Worm (Caenorhabditis elegans): ENCODE data around the gene F47B7.3.

The F47B7.3 gene

DNA sequence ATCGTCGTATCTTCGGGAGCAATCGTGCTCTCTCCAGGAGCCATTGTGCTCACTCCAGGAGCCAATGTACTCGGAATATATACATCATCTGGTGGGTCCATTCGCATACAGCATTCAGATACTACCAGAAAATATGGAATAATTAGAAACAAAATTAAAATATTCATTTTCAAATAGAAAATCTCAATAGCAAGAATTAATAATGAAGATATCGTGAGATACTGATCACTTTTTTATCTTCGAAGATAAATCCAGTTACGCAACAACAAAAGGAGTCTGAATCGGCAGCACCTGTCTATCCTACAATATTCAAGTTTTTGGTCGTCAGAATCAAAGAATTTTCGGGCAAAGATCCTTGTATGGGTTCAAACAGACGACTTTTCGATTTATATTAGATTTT lies 4.5 kb upstream of the F47B7.3 start, which contains the start of gene F47B7.5:
Gene F47B7.5 (minus strand): TSS at position 101 of the 400 bp plus-strand sequence.
- no peak for TF ChIP-seq lin-39 (tag; optimal IDR thresholded peaks at IDR 0.05)
- TF ChIP-seq C34F6.9 (tag; optimal IDR thresholded peaks at IDR 0.05): no peak
- no peak for TF ChIP-seq sma-3 (GFP tag; optimal IDR thresholded peaks at IDR 0.05)
- no peak for TF ChIP-seq peb-1 (tag; optimal IDR thresholded peaks at IDR 0.05)
- TF ChIP-seq gmeb-1 (tag; optimal IDR thresholded peaks at IDR 0.05): no peak
- no peak for TF ChIP-seq nhr-23 (tag; optimal IDR thresholded peaks at IDR 0.05)
- no peak for TF ChIP-seq blmp-1 (tag; optimal IDR thresholded peaks at IDR 0.05; ENCODE audit: insufficient read depth)
- no peak for TF ChIP-seq R02D3.7 (tag; optimal IDR thresholded peaks at IDR 0.05)
- no peak for TF ChIP-seq zag-1 (tag; optimal IDR thresholded peaks at IDR 0.05)
- no peak for TF ChIP-seq alr-1 (tag; optimal IDR thresholded peaks at IDR 0.05)
- TF ChIP-seq fos-1 (tag; optimal IDR thresholded peaks at IDR 0.05): no peak
- no peak for TF ChIP-seq unc-39 (tag; optimal IDR thresholded peaks at IDR 0.05)
- no peak for TF ChIP-seq lsy-2 (tag; optimal IDR thresholded peaks at IDR 0.05)
- TF ChIP-seq nhr-21 (tag; optimal IDR thresholded peaks at IDR 0.05): no peak
- no peak for TF ChIP-seq ztf-4 (tag; optimal IDR thresholded peaks at IDR 0.05)
- TF ChIP-seq F13H6.1 (tag; optimal IDR thresholded peaks at IDR 0.05): no peak

DNA sequence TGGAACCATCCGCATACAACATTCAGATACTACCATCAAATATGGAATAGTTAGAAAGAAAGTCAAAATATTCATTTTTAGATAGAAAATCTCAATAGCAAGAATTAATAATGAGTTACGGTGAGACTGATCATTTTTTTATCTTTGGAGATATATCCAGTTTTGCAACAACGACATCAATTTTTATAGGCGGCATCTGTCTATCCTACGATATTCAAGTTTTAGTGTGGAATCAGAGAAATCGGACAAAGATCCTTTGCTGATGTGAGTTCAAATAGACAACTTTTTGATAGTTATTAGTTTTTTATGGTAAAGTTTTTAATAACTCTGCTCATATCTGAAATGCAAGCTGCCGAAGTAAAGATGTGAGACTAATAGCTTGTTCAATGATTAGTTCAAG lies 2.4 kb upstream of the F47B7.3 start, which contains the start of gene F47B7.4:
Gene F47B7.4 (minus strand): TSS at position 101 of the 400 bp plus-strand sequence.
- TF ChIP-seq lin-13 (GFP tag; optimal IDR thresholded peaks at IDR 0.05): no peak
- TF ChIP-seq lin-39 (tag; optimal IDR thresholded peaks at IDR 0.05): no peak
- no peak for TF ChIP-seq nhr-77 (tag; optimal IDR thresholded peaks at IDR 0.05)
- TF ChIP-seq ztf-11 (tag; optimal IDR thresholded peaks at IDR 0.05): no peak
- TF ChIP-seq nhr-10 (tag; optimal IDR thresholded peaks at IDR 0.05): no peak
- TF ChIP-seq skn-1 (tag; optimal IDR thresholded peaks at IDR 0.05): no peak
- TF ChIP-seq fos-1 (tag; optimal IDR thresholded peaks at IDR 0.05): no peak
- TF ChIP-seq zag-1 (tag; optimal IDR thresholded peaks at IDR 0.05): no peak

DNA sequence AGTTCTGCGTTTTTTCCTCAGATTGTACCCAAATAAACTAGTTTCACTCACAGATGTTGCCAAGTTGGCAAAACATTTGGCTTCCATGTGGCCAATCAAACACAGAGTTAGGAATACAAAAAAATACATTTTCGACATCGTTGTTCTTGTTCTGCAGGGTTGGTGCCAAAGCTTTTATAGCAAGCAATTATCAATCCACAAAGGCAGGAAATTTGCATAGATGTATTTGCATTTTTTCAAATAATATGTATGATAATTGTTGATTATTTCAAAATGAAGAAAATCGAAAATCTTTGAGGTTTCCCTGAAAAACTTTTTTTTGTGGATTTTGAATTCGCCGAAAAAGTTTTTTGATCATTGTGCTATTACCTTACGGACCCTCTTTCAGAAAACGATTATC lies 1.8 kb downstream of the F47B7.3 start, which contains the start of gene T14G12.11:
Gene T14G12.11 (minus strand): TSS at position 138 of the 400 bp plus-strand sequence.
- TF ChIP-seq snpc-4 (tag; optimal IDR thresholded peaks at IDR 0.05): no peak
- no peak for TF ChIP-seq skn-1 (tag; optimal IDR thresholded peaks at IDR 0.05)
- TF ChIP-seq nhr-23 (tag; optimal IDR thresholded peaks at IDR 0.05): no peak
- TF ChIP-seq mdl-1 (tag; optimal IDR thresholded peaks at IDR 0.05): no peak
- no peak for TF ChIP-seq C34F6.9 (tag; optimal IDR thresholded peaks at IDR 0.05)
- no peak for TF ChIP-seq peb-1 (tag; optimal IDR thresholded peaks at IDR 0.05)
- TF ChIP-seq aly-2 (tag; optimal IDR thresholded peaks at IDR 0.05): no peak
- no peak for TF ChIP-seq Y55F3AM.14 (GFP tag; optimal IDR thresholded peaks at IDR 0.05)
- TF ChIP-seq fos-1 (tag; optimal IDR thresholded peaks at IDR 0.05): no peak
- no peak for TF ChIP-seq elt-3 (tag; optimal IDR thresholded peaks at IDR 0.05)
- no peak for TF ChIP-seq unc-39 (tag; optimal IDR thresholded peaks at IDR 0.05)
- TF ChIP-seq egl-27 (tag; optimal IDR thresholded peaks at IDR 0.05): no peak
- no peak for TF ChIP-seq mbf-1 (tag; optimal IDR thresholded peaks at IDR 0.05)

DNA sequence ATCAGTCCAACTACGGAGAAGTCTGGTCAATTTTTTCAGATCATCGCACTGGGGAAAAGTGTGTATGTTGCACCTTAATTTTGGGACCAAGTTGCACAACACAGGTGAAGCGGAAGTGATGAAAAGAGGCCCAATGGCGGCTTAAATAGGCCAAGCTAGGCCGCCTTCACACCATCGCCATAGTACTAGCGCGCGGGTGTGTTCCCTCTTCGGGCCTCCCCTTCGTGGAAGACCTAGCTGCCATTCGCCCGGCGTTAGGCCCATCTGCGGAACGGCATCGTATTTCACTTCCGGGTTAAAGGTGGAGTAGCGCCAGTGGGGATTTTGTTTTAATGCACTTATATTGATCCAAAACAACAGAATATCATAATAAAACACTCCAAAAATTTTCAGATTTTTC lies 4.4 kb downstream of the F47B7.3 start:
- TF ChIP-seq gmeb-1 (tag; optimal IDR thresholded peaks at IDR 0.05) (no peak), skn-1 (tag; optimal IDR thresholded peaks at IDR 0.05) (no peak), nhr-77 (tag; optimal IDR thresholded peaks at IDR 0.05) (no peak), blmp-1 (tag; optimal IDR thresholded peaks at IDR 0.05; ENCODE audit: insufficient read depth) (no peak), peb-1 (tag; optimal IDR thresholded peaks at IDR 0.05) (no peak), zag-1 (tag; optimal IDR thresholded peaks at IDR 0.05) (no peak), ZK546.5 (tag; optimal IDR thresholded peaks at IDR 0.05) (no peak), sma-9 (GFP tag; optimal IDR thresholded peaks at IDR 0.05) (no peak), sma-9 (tag; optimal IDR thresholded peaks at IDR 0.05) (no peak), ama-1 (optimal IDR thresholded peaks at IDR 0.05) (no peak), nhr-25 (tag; optimal IDR thresholded peaks at IDR 0.05) (no peak), ztf-4 (tag; optimal IDR thresholded peaks at IDR 0.05) (no peak), nhr-237 (tag; optimal IDR thresholded peaks at IDR 0.05) (no peak), egl-27 (tag; optimal IDR thresholded peaks at IDR 0.05) (no peak), nhr-6 (tag; optimal IDR thresholded peaks at IDR 0.05) (no peak), unc-39 (tag; optimal IDR thresholded peaks at IDR 0.05) (no peak), nhr-23 (tag; optimal IDR thresholded peaks at IDR 0.05) (no peak), aly-2 (tag; optimal IDR thresholded peaks at IDR 0.05) (no peak)

DNA sequence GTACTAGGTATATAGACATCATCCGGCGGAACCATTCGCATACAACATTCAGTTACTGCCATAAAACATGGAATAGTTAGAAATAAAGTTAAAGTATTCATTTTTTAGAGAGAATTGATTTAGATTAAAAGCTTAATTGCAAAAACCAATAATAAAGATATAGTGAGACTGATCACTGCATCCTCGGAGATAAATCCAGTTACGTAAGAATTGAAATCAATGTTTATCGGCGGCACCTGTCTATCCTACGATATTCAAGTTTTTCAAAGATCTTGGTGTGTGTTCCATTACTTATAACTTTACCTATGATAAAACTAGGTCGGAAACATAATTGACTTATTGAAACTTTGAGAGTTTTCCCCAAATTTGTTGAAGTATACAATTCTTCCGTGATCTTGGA lies 4.8 kb downstream of the F47B7.3 start, which contains the start of gene T14G12.6:
Gene T14G12.6 (minus strand): TSS at position 101 of the 400 bp plus-strand sequence.
- TF ChIP-seq F13H6.1 (tag; optimal IDR thresholded peaks at IDR 0.05) (no peak), unc-62 (GFP tag; optimal IDR thresholded peaks at IDR 0.05) (no peak), nhr-21 (tag; optimal IDR thresholded peaks at IDR 0.05) (no peak), snpc-4 (tag; optimal IDR thresholded peaks at IDR 0.05) (no peak), sem-4 (tag; optimal IDR thresholded peaks at IDR 0.05) (no peak), gmeb-1 (tag; optimal IDR thresholded peaks at IDR 0.05) (no peak), ceh-82 (tag; optimal IDR thresholded peaks at IDR 0.05) (no peak), nhr-11 (tag; optimal IDR thresholded peaks at IDR 0.05) (no peak), blmp-1 (tag; optimal IDR thresholded peaks at IDR 0.05; ENCODE audit: insufficient read depth) (no peak), unc-55 (GFP tag; optimal IDR thresholded peaks at IDR 0.05) (no peak), alr-1 (tag; optimal IDR thresholded peaks at IDR 0.05) (no peak), ama-1 (optimal IDR thresholded peaks at IDR 0.05) (no peak), lin-13 (GFP tag; optimal IDR thresholded peaks at IDR 0.05) (no peak), lin-39 (tag; optimal IDR thresholded peaks at IDR 0.05) (no peak), nhr-25 (tag; optimal IDR thresholded peaks at IDR 0.05) (no peak), fos-1 (tag; optimal IDR thresholded peaks at IDR 0.05) (no peak), ceh-16 (tag; optimal IDR thresholded peaks at IDR 0.05) (no peak), lin-11 (tag; optimal IDR thresholded peaks at IDR 0.05) (no peak), ztf-1 (GFP tag; conservative IDR thresholded peaks at IDR 0.05) (no peak), Y55F3AM.14 (GFP tag; optimal IDR thresholded peaks at IDR 0.05) (no peak)

Data from whole organism, L2 larva.